Fruit fly (Drosophila melanogaster): ENCODE measurements around the gene TORIP.

Gene TORIP

DNA sequence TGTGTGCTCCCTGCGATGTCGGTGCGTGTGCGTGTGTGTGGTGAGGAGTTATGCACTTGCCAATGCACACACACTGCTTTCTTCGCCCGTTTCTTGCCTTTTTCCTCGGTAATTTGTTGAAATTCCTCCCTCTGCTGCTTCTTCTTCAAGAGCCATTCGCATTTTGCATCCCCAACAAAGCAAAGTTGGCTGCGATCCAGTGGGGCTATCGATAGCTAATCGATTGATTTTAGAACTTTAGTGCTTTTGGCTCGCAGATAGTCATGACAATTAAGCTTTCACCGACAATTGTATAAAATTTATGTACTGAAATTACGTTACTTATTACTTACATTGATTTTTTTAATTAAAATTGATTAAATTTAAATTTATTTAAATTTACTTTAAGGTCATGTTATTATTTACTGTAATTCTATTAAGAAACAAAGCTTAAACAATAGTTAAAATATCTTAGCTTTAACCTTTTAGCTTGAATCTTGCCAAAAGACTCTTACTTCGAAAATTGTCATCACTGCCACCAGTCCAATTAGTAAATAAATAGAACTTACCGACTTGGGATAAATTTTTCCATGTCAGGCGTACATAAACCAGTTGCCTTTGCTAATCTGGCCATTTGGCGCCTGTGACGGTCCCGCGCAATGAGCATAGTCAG is 29.4 kb upstream of the TORIP start, which contains the start of the genes trc and CG32221 (continued):
- TF ChIP-seq Rfx (GFP tag; IDR thresholded peaks at IDR 0.05) (peak; percentile 77), CG18599 (GFP tag; optimal IDR thresholded peaks at IDR 0.05) (no peak), HLH3B (GFP tag; IDR thresholded peaks at IDR 0.05) (peak; percentile 42; the same call in 1 of the 2 replicates), pnt (GFP tag; optimal IDR thresholded peaks at IDR 0.05) (no peak), Pdp1 (GFP tag; optimal IDR thresholded peaks at IDR 0.05) (no peak), inv (GFP tag; IDR thresholded peaks at IDR 0.05; ENCODE audit: partially characterized antibody) (peak; percentile 66; the same call in 1 of the 2 replicates), lilli (GFP tag; optimal IDR thresholded peaks at IDR 0.05) (no peak), CG11560 (tag; IDR thresholded peaks at IDR 0.05) (peak; percentile 82; the same call in 2 of the 3 replicates), schlank (tag; optimal IDR thresholded peaks at IDR 0.05) (peak; percentile 39), Oli (tag; optimal IDR thresholded peaks at IDR 0.05) (peak; percentile 8), CG34376 (GFP tag; optimal IDR thresholded peaks at IDR 0.05) (peak; percentile 53), B-H2 (GFP tag; optimal IDR thresholded peaks at IDR 0.05) (peak; percentile 89), Antp (GFP tag; optimal IDR thresholded peaks at IDR 0.05) (peak; percentile 48), Doc2 (GFP tag; IDR thresholded peaks at IDR 0.05) (no peak), nerfin-2 (GFP tag; IDR thresholded peaks at IDR 0.05; ENCODE audit: partially characterized antibody) (peak; percentile 46), CG11456 (GFP tag; IDR thresholded peaks at IDR 0.05) (peak; percentile 57; the same call in 2 of the 3 replicates), croc (GFP tag; conservative IDR thresholded peaks at IDR 0.05) (no peak), Hr78 (GFP tag; optimal IDR thresholded peaks at IDR 0.05) (no peak), Usf (GFP tag; optimal IDR thresholded peaks at IDR 0.05) (no peak), seq (GFP tag; IDR thresholded peaks at IDR 0.05) (peak; percentile 48; the same call in 1 of the 2 replicates), ranshi (GFP tag; IDR thresholded peaks at IDR 0.05) (peak; percentile 42; the same call in 1 of the 2 replicates), CG30020 (tag; optimal IDR thresholded peaks at IDR 0.05) (peak; percentile 31), Max (GFP tag; optimal IDR thresholded peaks at IDR 0.05) (peak; percentile 1), Hr51 (GFP tag; optimal IDR thresholded peaks at IDR 0.05) (no peak), mam (GFP tag; optimal IDR thresholded peaks at IDR 0.05) (peak; percentile 17), Side (GFP tag; optimal IDR thresholded peaks at IDR 0.05) (peak; percentile 46), ci (GFP tag; IDR thresholded peaks at IDR 0.05) (peak; percentile 81), CG8290 (GFP tag; optimal IDR thresholded peaks at IDR 0.05) (no peak), CG8290 (tag; optimal IDR thresholded peaks at IDR 0.05) (no peak), CG9932 (GFP tag; IDR thresholded peaks at IDR 0.05) (peak; percentile 78), CG4404 (GFP tag; IDR thresholded peaks at IDR 0.05) (no peak), CG2116 (GFP tag; optimal IDR thresholded peaks at IDR 0.05) (peak; percentile 62), Dfd (GFP tag; optimal IDR thresholded peaks at IDR 0.05) (no peak), CG33213 (GFP tag; optimal IDR thresholded peaks at IDR 0.05) (no peak), gfzf (GFP tag; optimal IDR thresholded peaks at IDR 0.05) (no peak), z (GFP tag; IDR thresholded peaks at IDR 0.05) (no peak), stc (GFP tag; IDR thresholded peaks at IDR 0.05) (0 out of 2 replicates have a peak, but pooled peaks have one; percentile 23), CG1603 (tag; optimal IDR thresholded peaks at IDR 0.05) (no peak), Fer3 (tag; optimal IDR thresholded peaks at IDR 0.05) (no peak), aop (GFP tag; IDR thresholded peaks at IDR 0.05) (no peak), CG2199 (GFP tag; IDR thresholded peaks at IDR 0.05) (no peak), pho (GFP tag; optimal IDR thresholded peaks at IDR 0.05) (peak; percentile 11), CG11695 (GFP tag; IDR thresholded peaks at IDR 0.05) (no peak), kay (GFP tag; optimal IDR thresholded peaks at IDR 0.05) (no peak), CG32772 (GFP tag; IDR thresholded peaks at IDR 0.05) (no peak), CG10366 (GFP tag; IDR thresholded peaks at IDR 0.05) (peak; percentile 13; the same call in 1 of the 2 replicates), CG32532 (GFP tag; IDR thresholded peaks at IDR 0.05) (peak; percentile 71), Oaz (GFP tag; IDR thresholded peaks at IDR 0.05) (no peak), CoRest (tag; optimal IDR thresholded peaks at IDR 0.05) (peak; percentile 63), row (GFP tag; IDR thresholded peaks at IDR 0.05) (peak; percentile 83)
